5 worm cellular contexts compared by ENCODE assay signal in the genomic region with DNA sequence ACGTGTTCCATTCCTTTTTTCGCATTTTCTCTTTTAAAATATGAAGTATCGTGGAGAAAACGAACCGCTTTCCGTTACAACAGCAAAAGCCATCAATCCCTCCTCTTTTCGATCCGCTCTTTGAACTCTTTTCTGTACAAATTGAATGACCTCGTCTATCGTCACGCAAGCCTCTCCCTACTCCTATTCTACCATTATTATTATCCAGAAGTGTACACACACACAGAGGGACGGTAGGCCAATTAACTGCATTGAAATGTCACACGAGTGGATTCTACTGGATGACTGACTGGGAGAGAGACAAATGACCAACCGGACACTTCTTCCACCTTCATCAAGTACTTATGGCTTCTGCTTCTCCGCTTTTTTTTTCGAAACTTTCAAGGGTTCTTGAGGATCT.
A peak's percentile ranks its signal among the peaks of the same experiment; 100 is the strongest.
TF ChIP-seq lines count a peak whose summit lies in the region.

No protein-coding gene starts in this region.

TF ChIP-seq in whole organism, L1 larva, 84 proteins besides CTCF, POLR2A, EP300 and RAD21:
- no peak for TF ChIP-seq egl-27 (tag; optimal IDR thresholded peaks at IDR 0.05; lab: Kevin White, UChicago)
- TF ChIP-seq blmp-1 (tag; optimal IDR thresholded peaks at IDR 0.05; lab: Kevin White, UChicago), result peak; percentile 29
- TF ChIP-seq ets-5 (GFP tag; IDR thresholded peaks at IDR 0.05; lab: Robert Waterston, UW), result no peak
- TF ChIP-seq sox-4 (tag; optimal IDR thresholded peaks at IDR 0.05; lab: Kevin White, UChicago), result no peak
- TF ChIP-seq ceh-90 (tag; optimal IDR thresholded peaks at IDR 0.05; lab: Kevin White, UChicago), result no peak

TF ChIP-seq in whole organism, L2 larva, 48 proteins besides CTCF, POLR2A, EP300 and RAD21:
- TF ChIP-seq nhr-129 (tag; optimal IDR thresholded peaks at IDR 0.05; lab: Kevin White, UChicago), result peak; percentile 8
- TF ChIP-seq blmp-1 (tag; optimal IDR thresholded peaks at IDR 0.05; lab: Kevin White, UChicago; ENCODE audit: insufficient read depth), result no peak
- no peak for TF ChIP-seq fos-1 (tag; optimal IDR thresholded peaks at IDR 0.05; lab: Kevin White, UChicago)

TF ChIP-seq in whole organism, L4 larva, 104 proteins besides CTCF, POLR2A, EP300 and RAD21:
- TF ChIP-seq daf-19 (GFP tag; conservative IDR thresholded peaks at IDR 0.05; lab: Robert Waterston, UW), result no peak
- TF ChIP-seq Y48G9A.11 (GFP tag; IDR thresholded peaks at IDR 0.05; lab: Robert Waterston, UW), result 0 out of 2 replicates have a peak, but pooled peaks have one; percentile 18

TF ChIP-seq in whole organism, late embryonic, 69 proteins besides CTCF, POLR2A, EP300 and RAD21:
- no peak for TF ChIP-seq dmd-4 (tag; optimal IDR thresholded peaks at IDR 0.05; lab: Kevin White, UChicago; ENCODE audit: borderline replicate concordance)
- TF ChIP-seq ceh-31 (tag; optimal IDR thresholded peaks at IDR 0.05; lab: Kevin White, UChicago), result peak; percentile 45
TF ChIP-seq in whole organism, late embryonic: peak in this region for 1.

TF ChIP-seq in whole organism, young adult, 124 proteins besides CTCF, POLR2A, EP300 and RAD21:
- TF ChIP-seq pha-4 (tag; optimal IDR thresholded peaks at IDR 0.05; lab: Kevin White, UChicago), result no peak
- peak; percentile 44 for TF ChIP-seq F49E8.2 (tag; optimal IDR thresholded peaks at IDR 0.05; lab: Kevin White, UChicago; ENCODE audit: insufficient read depth)
- TF ChIP-seq hsf-1 (GFP tag; IDR thresholded peaks at IDR 0.05; lab: Robert Waterston, UW), result 0 out of 2 replicates have a peak, but pooled peaks have one; percentile 9
- TF ChIP-seq ama-1 (optimal IDR thresholded peaks at IDR 0.05; lab: Kevin White, UChicago), result no peak
- peak in 1 of 2 experiments; percentile 22 for TF ChIP-seq ama-1 (GFP tag; optimal IDR thresholded peaks at IDR 0.05; lab: Kevin White, UChicago)
- TF ChIP-seq cebp-1 (GFP tag; IDR thresholded peaks at IDR 0.05; lab: Robert Waterston, UW), result no peak
- peak; percentile 27 for TF ChIP-seq cebp-1 (tag; optimal IDR thresholded peaks at IDR 0.05; lab: Kevin White, UChicago)
- peak; percentile 36 for TF ChIP-seq hrde-1 (tag; optimal IDR thresholded peaks at IDR 0.05; lab: Kevin White, UChicago; ENCODE audit: borderline replicate concordance)
- no peak for TF ChIP-seq tbx-9 (tag; optimal IDR thresholded peaks at IDR 0.05; lab: Kevin White, UChicago; ENCODE audit: borderline replicate concordance)
- 0 out of 2 replicates have a peak, but pooled peaks have one; percentile 45 for TF ChIP-seq attf-6 (GFP tag; IDR thresholded peaks at IDR 0.05; lab: Robert Waterston, UW)
- TF ChIP-seq madf-6 (GFP tag; IDR thresholded peaks at IDR 0.05; lab: Robert Waterston, UW), result peak; percentile 40; the same call in 1 of the 2 replicates
- peak; percentile 15 for TF ChIP-seq snpc-1.3 (tag; optimal IDR thresholded peaks at IDR 0.05; lab: Kevin White, UChicago; ENCODE audit: insufficient read depth)
- no peak for TF ChIP-seq unc-62 (GFP tag; optimal IDR thresholded peaks at IDR 0.05; lab: Kevin White, UChicago)
- TF ChIP-seq ekl-4 (GFP tag; IDR thresholded peaks at IDR 0.05; lab: Robert Waterston, UW), result 0 out of 2 replicates have a peak, but pooled peaks have one; percentile 19
- TF ChIP-seq B0336.3 (GFP tag; IDR thresholded peaks at IDR 0.05; lab: Robert Waterston, UW), result peak; percentile 65
- TF ChIP-seq Y95B8A.8 (GFP tag; IDR thresholded peaks at IDR 0.05; lab: Robert Waterston, UW), result no peak
- TF ChIP-seq pbrm-1 (GFP tag; IDR thresholded peaks at IDR 0.05; lab: Robert Waterston, UW), result peak; percentile 54; the same call in 1 of the 2 replicates
- no peak for TF ChIP-seq lin-35 (GFP tag; optimal IDR thresholded peaks at IDR 0.05; lab: Kevin White, UChicago)
